Worm (Caenorhabditis elegans) whole organism, midembryonic: ENCODE measurements around the gene madd-2.

Source experiments
- T22C8.4 ChIP-seq: fragments of 200-800 bp; sonication (Bioruptor generic); IDR thresholded peaks from 2 replicates; pipeline ENCODE4 v1.3.6; 2022; ENCODE audit warnings: missing genetic modification characterization, missing compliant biosample characterization
- cog-1 ChIP-seq: sonication (generic microtip); optimal IDR thresholded peaks from 2 replicates; lab custom pipeline; 2016; ENCODE audit warnings: missing genetic modification characterization, missing compliant biosample characterization
- flt-1 ChIP-seq: fragments of 200-800 bp; sonication (Bioruptor generic); IDR thresholded peaks from 2 replicates; pipeline ENCODE4 v1.3.6; 2022; ENCODE audit warnings: missing genetic modification characterization, missing compliant biosample characterization
- klf-2 ChIP-seq: fragments of 200-800 bp; sonication (Bioruptor generic); conservative IDR thresholded peaks from 2 replicates; pipeline ENCODE4 v1.3.6; 2022; ENCODE audit warnings: missing genetic modification reagents, missing genetic modification characterization, missing compliant biosample characterization
- med-1 ChIP-seq: sonication (generic microtip); optimal IDR thresholded peaks from 2 replicates; lab custom pipeline; 2017; ENCODE audit warnings: missing genetic modification characterization, mild to moderate bottlenecking, missing compliant biosample characterization, antibody characterized with exemption, missing genetic modification reagents; ENCODE audit not compliant: insufficient read depth
- ref-1 ChIP-seq: fragments of 200-800 bp; sonication (Bioruptor generic); conservative IDR thresholded peaks from 2 replicates; pipeline ENCODE4 v1.3.6; 2022; ENCODE audit warnings: missing genetic modification reagents, missing genetic modification characterization, missing compliant biosample characterization
- tab-1 ChIP-seq: fragments of 200-800 bp; sonication (Bioruptor generic); IDR thresholded peaks from 2 replicates; pipeline ENCODE4 v1.3.6; 2022; ENCODE audit warnings: missing genetic modification characterization, missing compliant biosample characterization
- ztf-23 ChIP-seq: fragments of 200-800 bp; sonication (Bioruptor generic); IDR thresholded peaks from 2 replicates; pipeline ENCODE4 v1.3.6; 2022; ENCODE audit warnings: missing genetic modification reagents, missing genetic modification characterization, missing compliant biosample characterization
- ztf-29 ChIP-seq: fragments of 200-800 bp; sonication (Bioruptor generic); IDR thresholded peaks from 2 replicates; pipeline ENCODE4 v1.3.6; 2022; ENCODE audit warnings: missing genetic modification reagents, missing genetic modification characterization, missing compliant biosample characterization

Gene madd-2

DNA sequence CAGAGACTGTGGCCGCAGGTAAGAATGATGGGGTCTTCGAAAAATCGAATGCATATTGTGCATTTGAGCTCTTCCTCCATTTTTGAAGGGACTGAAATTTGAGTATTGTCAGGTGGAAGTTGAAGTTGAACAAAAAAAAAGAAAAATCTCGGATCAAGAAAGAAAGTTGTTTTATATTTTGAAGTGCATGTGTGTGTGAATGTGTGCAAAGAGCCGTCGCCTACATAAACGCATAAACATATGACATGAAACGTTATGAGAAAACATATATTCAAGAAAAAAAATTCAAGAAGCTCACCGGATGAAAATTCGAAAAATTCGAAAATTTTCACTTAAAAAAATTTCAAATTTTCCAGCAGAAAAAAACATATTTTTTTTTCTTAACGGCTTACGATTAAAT, at the start of gene madd-2:
madd-2 (minus strand) TSS at position 101 of the 400 bp plus-strand sequence.
- TF ChIP-seq ref-1 (GFP tag; lab: Robert Waterston, UW) (no peak), med-1 (GFP tag; lab: Kevin White, UChicago) (no peak), cog-1 (no peak)

DNA sequence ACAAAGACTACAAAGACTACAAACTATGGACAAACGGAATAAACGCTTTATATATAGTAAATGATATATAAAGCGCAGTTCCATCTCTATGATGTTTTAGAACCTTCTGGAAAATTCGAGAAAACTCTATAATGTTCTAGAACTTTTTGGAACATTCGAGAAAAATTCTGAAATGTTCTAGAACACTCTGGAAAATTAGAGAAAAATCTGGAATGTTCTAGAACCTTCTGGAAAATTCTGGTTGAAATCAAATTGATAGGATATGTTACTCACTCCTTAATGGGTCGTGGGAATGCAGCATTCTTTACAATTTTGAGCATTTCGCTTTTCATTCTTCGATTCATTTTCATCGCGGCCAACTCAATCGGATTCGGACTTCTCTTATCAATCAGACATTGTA, 43.3 kb upstream of the madd-2 start:
- no peak for TF ChIP-seq klf-2
- TF ChIP-seq flt-1 (GFP tag; lab: Robert Waterston, UW) = no peak
- no peak for TF ChIP-seq tab-1 (GFP tag; lab: Robert Waterston, UW)
- no peak for TF ChIP-seq ref-1 (GFP tag; lab: Robert Waterston, UW)
- TF ChIP-seq cog-1 = no peak
- no peak for TF ChIP-seq med-1 (GFP tag; lab: Kevin White, UChicago)
- TF ChIP-seq T22C8.4 = no peak
- TF ChIP-seq ztf-29 (GFP tag; lab: Robert Waterston, UW) = no peak
- no peak for TF ChIP-seq ztf-23

DNA sequence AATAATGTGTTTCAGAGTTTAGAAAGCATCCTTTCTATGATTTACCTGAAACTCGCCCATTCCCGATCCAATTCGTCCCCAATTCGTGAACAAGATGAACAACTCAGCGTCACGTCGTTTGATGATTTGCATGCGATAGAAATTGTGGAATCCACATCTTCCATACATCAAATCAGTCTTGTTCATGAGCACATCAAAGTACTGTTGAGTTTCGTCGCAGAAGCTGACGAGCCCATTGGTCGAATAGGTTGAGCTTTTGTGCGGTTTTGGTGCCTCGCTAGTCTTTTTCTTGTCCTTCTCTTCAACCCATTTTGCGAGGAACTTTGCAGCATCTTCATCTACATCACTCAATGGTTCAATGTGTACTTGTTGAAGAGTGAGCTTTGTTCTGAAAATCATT, 42.7 kb upstream of the madd-2 start:
- no peak for TF ChIP-seq tab-1 (GFP tag; lab: Robert Waterston, UW)

DNA sequence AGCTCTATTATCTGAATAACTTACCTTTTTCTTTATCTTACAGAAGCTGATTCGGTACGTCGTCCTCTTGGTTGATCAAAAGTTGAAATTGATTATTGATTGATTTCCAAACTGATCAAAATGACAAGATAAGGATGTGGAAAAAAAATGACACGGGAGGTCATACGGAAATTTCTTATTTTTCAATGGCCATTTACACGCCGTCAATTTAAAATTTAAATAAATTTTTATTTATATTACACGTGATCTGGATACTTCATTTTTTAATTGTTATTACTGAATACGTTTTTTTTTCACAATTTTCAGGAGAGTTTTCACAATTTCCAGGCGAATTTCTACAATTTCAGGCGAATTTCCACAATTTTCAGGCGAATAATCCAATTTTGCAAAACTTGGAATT, 40.7 kb upstream of the madd-2 start, which contains the start of gene Y75B7B.2:
Y75B7B.2 (minus strand) TSS at position 101 of the 400 bp plus-strand sequence.
- no peak for TF ChIP-seq tab-1 (GFP tag; lab: Robert Waterston, UW)
- TF ChIP-seq klf-2 = no peak

DNA sequence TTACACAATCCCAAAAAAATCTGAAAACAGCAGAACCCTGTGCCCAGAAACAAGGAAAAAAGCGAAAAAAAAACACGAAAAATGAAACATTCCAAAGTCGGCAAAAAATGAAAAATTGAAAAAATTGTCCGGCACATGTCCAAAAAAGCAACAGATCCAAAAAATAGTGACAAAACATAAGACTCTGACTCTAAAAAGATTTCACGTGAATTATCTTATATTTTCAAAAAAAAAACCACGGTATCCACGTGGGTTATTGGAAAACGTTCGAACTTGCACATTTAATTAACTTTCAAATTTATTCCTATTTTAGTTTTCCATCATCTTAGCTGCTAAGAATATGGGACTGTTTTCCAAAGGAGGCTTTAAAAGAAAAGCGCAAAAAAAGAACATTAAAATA, 35.4 kb upstream of the madd-2 start, which contains the start of gene Y75B7B.1:
Y75B7B.1 (plus strand) TSS at position 301 of the 400 bp plus-strand sequence.
- TF ChIP-seq med-1 (GFP tag; lab: Kevin White, UChicago) (no peak), tab-1 (GFP tag; lab: Robert Waterston, UW) (no peak), ztf-23 (no peak), ztf-29 (GFP tag; lab: Robert Waterston, UW) (no peak), T22C8.4 (no peak), flt-1 (GFP tag; lab: Robert Waterston, UW) (no peak), ref-1 (GFP tag; lab: Robert Waterston, UW) (no peak), cog-1 (no peak), klf-2 (no peak)

DNA sequence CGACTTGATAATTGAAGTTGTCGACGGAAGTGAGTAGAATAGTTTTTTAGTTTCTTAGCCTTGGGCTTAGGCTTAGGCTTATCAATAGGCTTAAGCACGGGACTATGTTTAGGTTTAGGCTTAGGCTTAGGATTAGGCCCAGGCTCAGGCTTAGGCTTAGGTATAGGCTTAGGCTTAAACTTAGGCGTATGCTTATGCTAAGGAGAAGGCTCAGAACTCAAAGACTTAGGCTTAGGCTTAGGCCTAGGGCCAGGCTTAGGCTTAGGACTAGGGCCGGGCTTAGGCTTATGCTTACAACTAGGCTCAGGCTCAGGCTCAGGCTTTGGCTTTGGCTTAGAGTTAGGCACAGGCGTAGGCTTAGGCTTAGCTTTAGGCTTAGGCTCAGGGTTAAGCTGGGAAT, 31.3 kb upstream of the madd-2 start:
- TF ChIP-seq cog-1 = no peak
- TF ChIP-seq tab-1 (GFP tag; lab: Robert Waterston, UW) = no peak
- no peak for TF ChIP-seq ztf-23
- TF ChIP-seq med-1 (GFP tag; lab: Kevin White, UChicago) = no peak
- no peak for TF ChIP-seq klf-2

DNA sequence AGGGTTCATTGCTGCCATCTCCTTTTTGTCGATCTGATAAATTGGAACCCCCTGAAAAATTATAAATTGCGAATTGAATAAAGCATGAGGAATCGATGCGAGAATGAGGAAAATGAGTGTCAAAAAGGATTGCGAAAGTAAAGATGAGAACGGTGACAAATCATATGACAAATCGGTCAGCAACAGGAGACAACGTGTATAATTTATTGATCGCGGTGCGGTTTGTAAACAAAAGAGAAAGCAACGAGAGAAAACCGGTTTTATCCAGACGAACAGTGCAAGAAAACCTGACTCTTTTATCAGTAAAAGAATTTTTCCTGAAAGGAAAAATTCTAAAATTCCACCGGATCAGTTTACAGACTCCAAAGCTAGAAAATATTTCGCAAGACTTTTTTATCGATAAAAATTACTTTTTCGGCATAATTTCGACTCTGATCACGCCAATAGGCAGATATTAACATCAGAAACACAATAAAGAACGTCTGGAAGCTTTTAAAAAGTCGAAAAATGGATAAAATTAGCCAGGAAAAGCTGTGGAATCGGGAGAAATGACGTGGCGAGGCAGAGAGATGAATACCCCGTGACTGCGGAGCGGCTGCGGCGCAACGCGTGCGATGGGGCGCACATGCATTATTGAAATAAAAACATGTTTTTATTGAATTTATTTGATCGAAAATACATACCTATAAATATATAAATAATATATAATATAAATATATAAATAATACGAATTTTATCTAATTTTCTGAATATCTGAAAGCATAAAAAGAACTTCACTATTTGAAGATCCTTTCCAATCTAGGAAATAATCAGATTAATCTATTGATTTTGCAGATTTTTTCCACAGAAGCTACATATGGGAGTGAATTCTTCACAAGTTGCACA, 28.9 kb upstream of the madd-2 start, which contains the start of the genes rab-1 and C39F7.5:
rab-1 (minus strand) TSS at position 51 of the 885 bp plus-strand sequence.
C39F7.5 (plus strand) TSS at position 835 of the 885 bp plus-strand sequence.
- no peak for TF ChIP-seq ztf-29 (GFP tag; lab: Robert Waterston, UW)
- no peak for TF ChIP-seq T22C8.4
- no peak for TF ChIP-seq flt-1 (GFP tag; lab: Robert Waterston, UW)

DNA sequence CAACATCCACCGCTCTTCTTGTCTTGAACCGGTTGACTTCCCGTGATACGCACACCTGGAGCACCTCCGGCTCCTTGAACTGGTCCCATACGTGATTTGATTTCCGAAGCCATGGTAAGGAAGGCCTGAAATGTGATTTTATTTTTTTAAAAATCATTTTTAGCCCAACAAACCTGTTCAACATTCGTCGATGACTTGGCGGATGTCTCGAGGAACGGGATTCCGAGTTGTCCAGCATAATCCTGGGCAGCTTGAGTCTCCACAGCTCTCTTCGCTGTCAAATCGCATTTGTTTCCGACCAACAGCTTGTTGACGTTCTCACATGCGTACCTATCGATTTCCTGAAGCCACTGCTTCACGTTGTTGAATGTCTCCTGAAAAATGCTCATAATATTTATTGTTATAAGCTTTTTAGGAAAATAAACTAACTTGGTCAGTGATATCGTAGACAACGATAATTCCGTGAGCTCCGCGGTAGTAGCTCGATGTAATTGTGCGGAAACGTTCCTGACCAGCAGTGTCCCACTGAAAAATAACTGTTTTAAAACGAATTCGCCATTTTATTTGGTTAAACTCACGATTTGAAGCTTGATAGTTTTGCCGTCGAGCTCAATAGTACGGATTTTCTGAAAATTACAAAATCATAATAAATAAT, 27.9 kb upstream of the madd-2 start:
- TF ChIP-seq ztf-29 (GFP tag; lab: Robert Waterston, UW) (no peak), T22C8.4 (no peak), flt-1 (GFP tag; lab: Robert Waterston, UW) (no peak), klf-2 (no peak), med-1 (GFP tag; lab: Kevin White, UChicago) (no peak), cog-1 (no peak), tab-1 (GFP tag; lab: Robert Waterston, UW) (no peak), ref-1 (GFP tag; lab: Robert Waterston, UW) (no peak), ztf-23 (no peak)

DNA sequence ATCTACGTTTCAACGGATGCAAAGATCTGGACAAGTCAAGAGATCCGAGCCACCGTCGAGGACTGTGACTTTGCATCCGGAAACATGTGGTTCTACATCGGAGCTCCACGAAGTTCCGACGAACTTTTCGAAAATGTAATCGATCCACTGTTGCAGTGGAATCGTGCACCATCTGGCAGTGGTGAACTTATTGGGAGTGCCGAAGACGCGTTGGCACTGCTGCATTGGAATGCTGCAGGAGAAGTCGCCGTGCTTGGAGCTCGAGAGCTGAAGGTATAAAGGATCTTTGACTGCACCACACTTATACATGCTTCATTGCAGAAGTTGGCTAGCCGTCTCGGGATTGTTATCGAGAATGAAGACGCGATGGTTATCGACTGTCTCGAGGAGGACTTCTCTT, 26.8 kb upstream of the madd-2 start:
- TF ChIP-seq ztf-23 (no peak), ref-1 (GFP tag; lab: Robert Waterston, UW) (no peak), tab-1 (GFP tag; lab: Robert Waterston, UW) (no peak), cog-1 (no peak)

DNA sequence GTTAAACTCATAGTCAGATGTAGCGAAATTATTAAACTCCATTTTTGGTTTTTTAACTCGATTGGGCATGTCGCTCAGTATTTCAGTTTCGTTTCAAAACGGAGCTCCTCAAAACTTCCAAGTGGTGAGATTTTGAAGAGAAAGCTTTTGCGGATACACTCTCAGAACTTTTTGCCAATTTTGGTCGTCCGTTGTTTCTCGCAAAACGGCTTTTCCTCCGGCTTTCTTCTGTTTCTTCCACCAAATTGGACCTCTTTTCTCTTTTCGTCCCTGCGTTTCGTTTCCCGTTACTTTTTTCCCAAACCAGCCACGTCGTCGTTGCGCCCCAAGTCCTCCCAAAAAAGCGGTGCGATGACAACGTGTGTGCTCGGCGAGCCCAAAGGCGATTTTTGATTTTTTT, 24.8 kb upstream of the madd-2 start, which contains the start of gene C39F7.1:
C39F7.1 (plus strand) TSS at position 301 of the 400 bp plus-strand sequence.
- TF ChIP-seq ztf-29 (GFP tag; lab: Robert Waterston, UW) (no peak), tab-1 (GFP tag; lab: Robert Waterston, UW) (no peak), flt-1 (GFP tag; lab: Robert Waterston, UW) (no peak), cog-1 (no peak), klf-2 (no peak), T22C8.4 (no peak), ref-1 (GFP tag; lab: Robert Waterston, UW) (no peak), ztf-23 (no peak), med-1 (GFP tag; lab: Kevin White, UChicago) (no peak)
